Worm (Caenorhabditis elegans) whole organism, L2 larva: ENCODE data around the gene gpa-13.

Experiments used
- C34F6.9 ChIP-seq: fragments of 150-350 bp; optimal IDR thresholded peaks from 2 replicates; lab custom pipeline; 2014; ENCODE audit warnings: missing biosample characterization, missing genetic modification characterization
- F13H6.1 ChIP-seq: sonication (generic microtip); optimal IDR thresholded peaks from 2 replicates; lab custom pipeline; 2016; ENCODE audit warnings: missing genetic modification characterization, missing compliant biosample characterization
- Y55F3AM.14 ChIP-seq: fragments of 200-800 bp; sonication (Bioruptor generic); optimal IDR thresholded peaks from 2 replicates; lab custom pipeline; 2018; ENCODE audit warnings: mild to moderate bottlenecking, missing genetic modification characterization, missing compliant biosample characterization
- ZK546.5 ChIP-seq: sonication (generic microtip); optimal IDR thresholded peaks from 2 replicates; lab custom pipeline; 2017; ENCODE audit warnings: missing biosample characterization, missing genetic modification characterization
- alr-1 ChIP-seq: fragments of 150-350 bp; optimal IDR thresholded peaks from 2 replicates; lab custom pipeline; 2014; ENCODE audit warnings: missing biosample characterization, missing genetic modification characterization
- aly-2 ChIP-seq: fragments of 150-350 bp; optimal IDR thresholded peaks from 2 replicates; lab custom pipeline; 2014; ENCODE audit warnings: missing biosample characterization, missing genetic modification characterization
- ama-1 ChIP-seq: fragments of 150-350 bp; optimal IDR thresholded peaks from 2 replicates; lab custom pipeline; 2018; ENCODE audit warnings: inconsistent platforms
- blmp-1 ChIP-seq: sonication (generic microtip); optimal IDR thresholded peaks from 2 replicates; lab custom pipeline; 2017; ENCODE audit warnings: missing genetic modification characterization, mild to moderate bottlenecking, missing compliant biosample characterization, antibody characterized with exemption, moderate library complexity; ENCODE audit not compliant: insufficient read depth
- ceh-16 ChIP-seq: fragments of 150-350 bp; optimal IDR thresholded peaks from 2 replicates; lab custom pipeline; 2014; ENCODE audit warnings: missing biosample characterization, missing genetic modification characterization
- ceh-82 ChIP-seq: fragments of 150-350 bp; optimal IDR thresholded peaks from 2 replicates; lab custom pipeline; 2014; ENCODE audit warnings: missing biosample characterization, missing genetic modification characterization
- crh-2 ChIP-seq: sonication (generic microtip); optimal IDR thresholded peaks from 2 replicates; lab custom pipeline; 2017; ENCODE audit warnings: missing biosample characterization, missing genetic modification characterization
- dmd-4 ChIP-seq: sonication (generic microtip); optimal IDR thresholded peaks from 2 replicates; lab custom pipeline; 2017; ENCODE audit warnings: missing biosample characterization, missing genetic modification characterization
- elt-1 ChIP-seq: fragments of 150-350 bp; optimal IDR thresholded peaks from 2 replicates; lab custom pipeline; 2014; ENCODE audit warnings: missing biosample characterization, missing genetic modification characterization
- elt-3 ChIP-seq: sonication (generic microtip); optimal IDR thresholded peaks from 2 replicates; lab custom pipeline; 2017; ENCODE audit warnings: missing biosample characterization, missing genetic modification characterization
- fos-1 ChIP-seq: fragments of 150-350 bp; optimal IDR thresholded peaks from 2 replicates; lab custom pipeline; 2014; ENCODE audit warnings: missing biosample characterization, missing genetic modification characterization
- gmeb-1 ChIP-seq: fragments of 150-350 bp; optimal IDR thresholded peaks from 2 replicates; lab custom pipeline; 2014; ENCODE audit warnings: missing biosample characterization, missing genetic modification characterization
- lin-11 ChIP-seq: fragments of 150-350 bp; sonication (generic microtip); optimal IDR thresholded peaks from 2 replicates; lab custom pipeline; 2014; ENCODE audit warnings: missing biosample characterization, missing genetic modification characterization, inconsistent platforms, mixed read lengths
- lin-13 ChIP-seq: fragments of 150-350 bp; optimal IDR thresholded peaks from 2 replicates; lab custom pipeline; 2014; ENCODE audit warnings: missing biosample characterization, missing genetic modification reagents, missing genetic modification characterization
- lin-39 ChIP-seq: fragments of 150-350 bp; optimal IDR thresholded peaks from 2 replicates; lab custom pipeline; 2014; ENCODE audit warnings: missing biosample characterization, missing genetic modification reagents, missing genetic modification characterization
- lsy-2 ChIP-seq, 2 experiments: fragments of 150-350 bp in 1 of 2; sonication (generic microtip) in 1 of 2; optimal IDR thresholded peaks; 2 replicates each; lab custom pipeline; 2014 to 2017; ENCODE audit warnings: missing biosample characterization in 2 of 2, missing genetic modification characterization in 2 of 2
- mab-5 ChIP-seq: fragments of 150-350 bp; optimal IDR thresholded peaks from 2 replicates; lab custom pipeline; 2014; ENCODE audit warnings: missing biosample characterization, missing genetic modification characterization
- mbf-1 ChIP-seq: sonication (generic microtip); optimal IDR thresholded peaks from 2 replicates; lab custom pipeline; 2017; ENCODE audit warnings: missing biosample characterization, missing genetic modification characterization
- nhr-10 ChIP-seq: sonication (generic microtip); optimal IDR thresholded peaks from 2 replicates; lab custom pipeline; 2017; ENCODE audit warnings: missing biosample characterization, missing genetic modification characterization
- nhr-11 ChIP-seq: fragments of 150-350 bp; optimal IDR thresholded peaks from 2 replicates; lab custom pipeline; 2014; ENCODE audit warnings: missing biosample characterization, missing genetic modification characterization
- nhr-12 ChIP-seq: fragments of 150-350 bp; optimal IDR thresholded peaks from 2 replicates; lab custom pipeline; 2014; ENCODE audit warnings: missing biosample characterization, missing genetic modification characterization
- nhr-129 ChIP-seq: fragments of 150-350 bp; optimal IDR thresholded peaks from 2 replicates; lab custom pipeline; 2014; ENCODE audit warnings: missing biosample characterization, missing genetic modification characterization
- nhr-21 ChIP-seq: fragments of 150-350 bp; optimal IDR thresholded peaks from 2 replicates; lab custom pipeline; 2014; ENCODE audit warnings: missing biosample characterization, missing genetic modification characterization
- nhr-237 ChIP-seq: fragments of 150-350 bp; optimal IDR thresholded peaks from 2 replicates; lab custom pipeline; 2014; ENCODE audit warnings: missing biosample characterization, missing genetic modification characterization
- nhr-25 ChIP-seq: fragments of 150-350 bp; sonication (generic microtip); optimal IDR thresholded peaks from 3 replicates; lab custom pipeline; 2014; ENCODE audit warnings: missing biosample characterization, missing genetic modification characterization
- peb-1 ChIP-seq: fragments of 150-350 bp; optimal IDR thresholded peaks from 2 replicates; lab custom pipeline; 2014; ENCODE audit warnings: missing biosample characterization, missing genetic modification characterization
- sem-4 ChIP-seq: fragments of 150-350 bp; optimal IDR thresholded peaks from 2 replicates; lab custom pipeline; 2014; ENCODE audit warnings: missing biosample characterization, missing genetic modification reagents, missing genetic modification characterization
- sma-3 ChIP-seq: sonication (generic microtip); optimal IDR thresholded peaks from 2 replicates; lab custom pipeline; 2016; ENCODE audit warnings: missing genetic modification reagents, missing genetic modification characterization, missing compliant biosample characterization
- sma-9 ChIP-seq, 2 experiments: fragments of 150-350 bp in 1 of 2; sonication (generic microtip) in 1 of 2; optimal IDR thresholded peaks; 2 replicates each; lab custom pipeline; 2014 to 2016; ENCODE audit warnings: missing genetic modification characterization in 2 of 2, mild to moderate bottlenecking in 1 of 2, missing biosample characterization in 1 of 2, missing compliant biosample characterization in 1 of 2, missing genetic modification reagents in 1 of 2, moderate library complexity in 1 of 2
- snpc-4 ChIP-seq: fragments of 150-350 bp; optimal IDR thresholded peaks from 2 replicates; lab custom pipeline; 2014; ENCODE audit warnings: missing biosample characterization, missing genetic modification characterization
- unc-39 ChIP-seq: fragments of 150-350 bp; optimal IDR thresholded peaks from 2 replicates; lab custom pipeline; 2014; ENCODE audit warnings: missing biosample characterization, missing genetic modification characterization
- unc-55 ChIP-seq: fragments of 150-350 bp; sonication (generic microtip); optimal IDR thresholded peaks from 3 replicates; lab custom pipeline; 2014; ENCODE audit warnings: missing biosample characterization, missing genetic modification reagents, missing genetic modification characterization
- unc-62 ChIP-seq: fragments of 150-350 bp; optimal IDR thresholded peaks from 2 replicates; lab custom pipeline; 2014; ENCODE audit warnings: missing biosample characterization, missing genetic modification reagents, missing genetic modification characterization
- zag-1 ChIP-seq: fragments of 150-350 bp; optimal IDR thresholded peaks from 2 replicates; lab custom pipeline; 2014; ENCODE audit warnings: missing biosample characterization, missing genetic modification characterization
- ztf-1 ChIP-seq: fragments of 200-800 bp; sonication (Bioruptor generic); conservative IDR thresholded peaks from 2 replicates; pipeline ENCODE4 v1.3.6; 2022; ENCODE audit warnings: missing genetic modification characterization, missing compliant biosample characterization
- ztf-11 ChIP-seq: sonication (generic microtip); optimal IDR thresholded peaks from 2 replicates; lab custom pipeline; 2017; ENCODE audit warnings: missing biosample characterization, missing genetic modification characterization
- ztf-4 ChIP-seq: fragments of 150-350 bp; optimal IDR thresholded peaks from 2 replicates; lab custom pipeline; 2014; ENCODE audit warnings: missing biosample characterization, missing genetic modification characterization

The gpa-13 gene

DNA sequence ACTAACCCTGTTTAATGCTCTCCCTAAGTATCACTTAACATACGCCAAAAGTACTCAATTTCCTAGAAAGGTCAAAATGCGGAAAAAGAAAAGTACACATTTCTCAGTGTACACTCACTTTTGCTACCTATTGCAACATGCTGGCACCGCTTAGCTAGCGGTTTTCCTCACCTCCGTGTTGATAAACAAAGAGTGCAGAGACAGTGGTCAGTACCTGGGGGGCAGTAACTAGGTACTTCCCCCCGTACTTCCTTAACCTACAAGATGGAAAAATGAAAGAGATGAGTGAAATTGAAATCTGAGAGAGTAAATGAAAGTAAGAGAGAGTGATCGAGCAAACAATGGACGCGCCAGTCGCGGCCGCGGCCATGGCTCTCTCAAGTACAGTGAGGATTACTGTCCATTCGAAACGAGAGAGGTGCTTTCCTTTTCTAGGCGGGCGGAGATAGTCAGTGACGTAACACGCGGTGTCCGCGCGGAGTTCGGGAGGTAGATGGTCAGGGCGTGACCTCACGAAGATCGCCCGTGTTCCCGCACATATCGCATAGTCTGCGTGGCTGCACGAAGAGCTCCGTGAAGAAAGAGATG is 18.5 kb downstream of the gpa-13 start, which contains the start of gene cky-1:
Gene cky-1 (plus strand): TSS at position 538 of the 588 bp plus-strand sequence.
- peak; percentile 71 for TF ChIP-seq peb-1 (tag; lab: Kevin White, UChicago)
- no peak for TF ChIP-seq crh-2 (tag; lab: Kevin White, UChicago)

DNA sequence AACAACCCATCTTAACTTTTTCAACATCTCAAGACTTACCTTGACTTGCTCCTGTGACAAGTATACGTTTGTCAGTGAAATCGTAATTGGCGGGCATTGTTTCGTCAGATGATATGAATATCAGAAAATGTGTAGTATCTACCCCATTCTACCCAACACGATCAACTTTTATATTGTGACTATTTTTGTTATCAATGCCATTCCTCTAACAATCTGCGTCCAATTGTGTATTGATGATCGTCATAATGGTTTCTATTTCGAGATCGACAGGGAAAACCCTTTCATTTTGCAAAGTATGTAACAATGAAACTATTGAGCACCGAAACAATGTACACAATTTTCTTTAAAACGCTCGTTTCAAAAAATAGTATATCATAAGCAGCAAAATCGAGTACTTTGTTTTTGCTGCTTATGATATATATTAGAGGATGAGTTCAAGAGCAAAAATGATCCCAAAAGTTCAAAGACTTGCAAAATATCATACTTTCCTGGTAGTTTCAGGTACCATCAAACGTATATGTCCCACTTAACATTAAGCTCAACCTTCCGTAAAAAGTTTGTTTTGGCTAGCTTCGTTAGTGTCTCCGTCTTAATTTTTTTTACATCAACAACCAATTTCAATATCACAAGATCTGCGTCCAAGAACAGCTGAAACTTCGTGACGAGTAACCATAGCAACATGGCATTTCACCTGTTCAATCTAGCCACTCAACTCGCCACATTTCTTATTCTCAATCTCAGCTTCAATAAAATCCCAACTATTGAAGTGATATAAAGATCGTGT is 21.1 kb downstream of the gpa-13 start, which contains the start of the genes dhs-21 and xbx-9:
Gene dhs-21 (minus strand): TSS at position 181 of the 784 bp plus-strand sequence.
Gene xbx-9 (plus strand): TSS at position 734 of the 784 bp plus-strand sequence.
- TF ChIP-seq lin-11 (tag; lab: Kevin White, UChicago) (no peak), elt-3 (tag; lab: Kevin White, UChicago) (no peak), nhr-129 (peak; percentile 87), fos-1 (tag; lab: Kevin White, UChicago) (peak; percentile 59), alr-1 (no peak), ztf-4 (tag; lab: Kevin White, UChicago) (no peak), lin-39 (tag; lab: Kevin White, UChicago) (no peak), zag-1 (tag; lab: Kevin White, UChicago) (no peak), mbf-1 (tag; lab: Kevin White, UChicago) (no peak), sma-3 (GFP tag; lab: Kevin White, UChicago) (peak; percentile 11), nhr-237 (tag; lab: Kevin White, UChicago) (no peak), sem-4 (tag; lab: Kevin White, UChicago) (no peak), ztf-11 (tag; lab: Kevin White, UChicago) (no peak), F13H6.1 (tag; lab: Kevin White, UChicago) (no peak), ceh-82 (tag; lab: Kevin White, UChicago) (no peak), ztf-1 (GFP tag; lab: Robert Waterston, UW) (no peak), peb-1 (tag; lab: Kevin White, UChicago) (no peak), Y55F3AM.14 (no peak), ama-1 (lab: Kevin White, UChicago) (no peak), dmd-4 (tag; lab: Kevin White, UChicago) (no peak), snpc-4 (tag; lab: Kevin White, UChicago) (no peak), blmp-1 (tag; lab: Kevin White, UChicago) (no peak), lsy-2 (tag; optimal IDR thresholded peaks at IDR 0.05; lab: Kevin White, UChicago) (no peak), crh-2 (tag; lab: Kevin White, UChicago) (no peak), ZK546.5 (tag; lab: Kevin White, UChicago) (no peak), lin-13 (GFP tag; lab: Kevin White, UChicago) (no peak), gmeb-1 (tag; lab: Kevin White, UChicago) (no peak), nhr-12 (tag; lab: Kevin White, UChicago) (no peak), mab-5 (no peak), sma-9 (GFP tag; optimal IDR thresholded peaks at IDR 0.05; lab: Kevin White, UChicago) (peak; percentile 50), sma-9 (tag; optimal IDR thresholded peaks at IDR 0.05; lab: Kevin White, UChicago) (no peak), ceh-16 (tag; lab: Kevin White, UChicago) (no peak)

DNA sequence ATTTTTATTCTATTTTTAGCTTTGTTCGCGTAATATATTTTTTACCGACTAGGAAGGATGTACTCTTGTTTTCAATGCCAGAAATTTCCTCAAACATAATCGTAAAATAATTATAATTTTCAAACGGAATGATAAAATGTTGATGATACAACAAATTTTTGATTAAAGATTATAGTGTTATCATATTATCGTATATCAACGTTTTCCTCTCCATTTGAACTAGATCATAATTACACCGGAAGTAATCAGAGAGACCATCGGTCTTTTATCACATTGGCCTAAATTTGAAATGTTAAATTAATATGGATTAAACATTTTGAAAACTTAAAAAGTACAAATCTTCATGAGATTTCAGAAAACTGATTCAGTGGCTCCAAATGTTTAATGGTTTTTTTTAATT is 22.0 kb downstream of the gpa-13 start:
- no peak for TF ChIP-seq elt-1 (tag; lab: Kevin White, UChicago)
- no peak for TF ChIP-seq nhr-25
- TF ChIP-seq sem-4 (tag; lab: Kevin White, UChicago): no peak
- no peak for TF ChIP-seq C34F6.9
- TF ChIP-seq crh-2 (tag; lab: Kevin White, UChicago): peak; percentile 18
- peak; percentile 46 for TF ChIP-seq sma-9 (GFP tag; optimal IDR thresholded peaks at IDR 0.05; lab: Kevin White, UChicago)
- no peak for TF ChIP-seq sma-9 (tag; optimal IDR thresholded peaks at IDR 0.05; lab: Kevin White, UChicago)
- TF ChIP-seq nhr-12 (tag; lab: Kevin White, UChicago): no peak
- no peak for TF ChIP-seq alr-1
- TF ChIP-seq nhr-11 (tag; lab: Kevin White, UChicago): no peak
- no peak for TF ChIP-seq lin-13 (GFP tag; lab: Kevin White, UChicago)
- no peak for TF ChIP-seq snpc-4 (tag; lab: Kevin White, UChicago)
- TF ChIP-seq unc-62: no peak
- TF ChIP-seq lin-39 (tag; lab: Kevin White, UChicago): no peak
- no peak for TF ChIP-seq ztf-11 (tag; lab: Kevin White, UChicago)
- no peak for TF ChIP-seq unc-55 (GFP tag; lab: Kevin White, UChicago)
- peak; percentile 62 for TF ChIP-seq fos-1 (tag; lab: Kevin White, UChicago)
- no peak for TF ChIP-seq blmp-1 (tag; lab: Kevin White, UChicago)
- TF ChIP-seq nhr-21 (tag; lab: Kevin White, UChicago): no peak
- no peak for TF ChIP-seq peb-1 (tag; lab: Kevin White, UChicago)
- no peak for TF ChIP-seq zag-1 (tag; lab: Kevin White, UChicago)
- no peak for TF ChIP-seq nhr-10 (tag; lab: Kevin White, UChicago)
- TF ChIP-seq aly-2 (tag; lab: Kevin White, UChicago): no peak
- TF ChIP-seq ZK546.5 (tag; lab: Kevin White, UChicago): no peak
- no peak for TF ChIP-seq unc-39 (tag; lab: Kevin White, UChicago)
- no peak for TF ChIP-seq ama-1 (lab: Kevin White, UChicago)
